Fruit fly (Drosophila melanogaster) whole organism, embryonic: ENCODE measurements around the gene CG2129.

Experiments used
- Awh ChIP-seq: fragments of 200-800 bp; sonication (Bioruptor generic); IDR thresholded peaks from 2 replicates; pipeline ENCODE4, ENCODE4 v1.3.6; 2022; ENCODE audit warnings: missing biosample characterization, missing genetic modification characterization
- B-H1 ChIP-seq: fragments of 200-800 bp; sonication (Bioruptor generic); IDR thresholded peaks from 3 replicates; pipeline ENCODE4 v1.3.6; 2022; ENCODE audit warnings: missing biosample characterization, missing genetic modification characterization
- Blimp-1 ChIP-seq: fragments of 200-800 bp; sonication (Bioruptor generic); optimal IDR thresholded peaks from 3 replicates; lab custom pipeline; 2018; ENCODE audit warnings: missing biosample characterization, missing genetic modification characterization, mild to moderate bottlenecking, moderate library complexity, missing genetic modification reagents
- CG12104 ChIP-seq: fragments of 200-800 bp; sonication (Bioruptor generic); optimal IDR thresholded peaks from 3 replicates; lab custom pipeline; 2016; ENCODE audit warnings: missing biosample characterization, missing genetic modification characterization
- CG13296 ChIP-seq: fragments of 200-800 bp; sonication (Bioruptor generic); optimal IDR thresholded peaks from 3 replicates; lab custom pipeline; 2018; ENCODE audit warnings: missing biosample characterization, mild to moderate bottlenecking, missing genetic modification characterization
- CG13894 ChIP-seq: fragments of 200-800 bp; sonication (Bioruptor generic); optimal IDR thresholded peaks from 3 replicates; lab custom pipeline; 2018; ENCODE audit warnings: missing biosample characterization, mild to moderate bottlenecking, missing genetic modification characterization, moderate library complexity
- CG15011 ChIP-seq: fragments of 200-800 bp; sonication (Bioruptor generic); optimal IDR thresholded peaks from 3 replicates; lab custom pipeline; 2018; ENCODE audit warnings: missing biosample characterization, mild to moderate bottlenecking, missing genetic modification characterization
- CG18262 ChIP-seq: fragments of 200-800 bp; optimal IDR thresholded peaks from 3 replicates; lab custom pipeline; 2019; ENCODE audit warnings: missing biosample characterization, mild to moderate bottlenecking, missing genetic modification characterization, moderate library complexity
- CG1832 ChIP-seq: fragments of 200-800 bp; sonication (Bioruptor generic); optimal IDR thresholded peaks from 2 replicates; lab custom pipeline; 2017; ENCODE audit warnings: missing biosample characterization, mild to moderate bottlenecking, missing genetic modification characterization, inconsistent platforms
- CG2116 ChIP-seq: fragments of 200-800 bp; sonication (Bioruptor generic); optimal IDR thresholded peaks from 3 replicates; lab custom pipeline; 2018; ENCODE audit warnings: missing biosample characterization, mild to moderate bottlenecking, missing genetic modification characterization
- CG3847 ChIP-seq: fragments of 200-800 bp; sonication (Bioruptor generic); IDR thresholded peaks from 2 replicates; pipeline ENCODE4 v1.3.6; 2022; ENCODE audit warnings: missing biosample characterization, missing genetic modification characterization
- CG6175 ChIP-seq: fragments of 200-800 bp; sonication (Bioruptor generic); IDR thresholded peaks from 3 replicates; pipeline ENCODE4 v1.3.6; 2022; ENCODE audit warnings: missing biosample characterization, missing genetic modification characterization
- CG6813 ChIP-seq: fragments of 200-800 bp; sonication (Bioruptor generic); optimal IDR thresholded peaks from 2 replicates; lab custom pipeline; 2017; ENCODE audit warnings: missing biosample characterization, missing genetic modification characterization, mild to moderate bottlenecking, moderate library complexity, missing genetic modification reagents
- CG8290 ChIP-seq, 3 experiments: fragments of 200-800 bp; sonication (Bioruptor generic); optimal IDR thresholded peaks; 2 replicates each; lab custom pipeline; 2016 to 2019; ENCODE audit warnings: missing biosample characterization in 3 of 3, missing genetic modification characterization in 3 of 3, mild to moderate bottlenecking in 2 of 3, moderate library complexity in 1 of 3
- Camta ChIP-seq: fragments of 200-800 bp; sonication (Bioruptor generic); optimal IDR thresholded peaks from 2 replicates; lab custom pipeline; 2016; ENCODE audit warnings: missing biosample characterization, missing genetic modification characterization
- Dbx ChIP-seq: fragments of 200-800 bp; sonication (Bioruptor generic); IDR thresholded peaks from 3 replicates; pipeline ENCODE4 v1.3.6; 2022; ENCODE audit warnings: missing biosample characterization, missing genetic modification characterization
- Eip74EF ChIP-seq, 2 experiments: fragments of 200-800 bp in 1 of 2; fragments of >200 bp in 1 of 2; sonication (Bioruptor generic) in 1 of 2; optimal IDR thresholded peaks; 2 replicates each; lab custom pipeline; 2017 to 2019; ENCODE audit warnings: missing biosample characterization in 2 of 2, missing genetic modification characterization in 2 of 2, mild to moderate bottlenecking in 1 of 2, moderate library complexity in 1 of 2
- Fer1 ChIP-seq: fragments of 200-800 bp; sonication (Bioruptor generic); optimal IDR thresholded peaks from 2 replicates; lab custom pipeline; 2017; ENCODE audit warnings: missing biosample characterization, mild to moderate bottlenecking, missing genetic modification characterization
- HLH54F ChIP-seq: fragments of 200-800 bp; sonication (Bioruptor generic); optimal IDR thresholded peaks from 3 replicates; lab custom pipeline; 2016; ENCODE audit warnings: missing biosample characterization, missing genetic modification characterization
- Lpt ChIP-seq: fragments of >200 bp; optimal IDR thresholded peaks from 2 replicates; lab custom pipeline; 2018; ENCODE audit warnings: missing biosample characterization, missing genetic modification characterization
- MESR4 ChIP-seq: fragments of 200-800 bp; sonication (Bioruptor generic); optimal IDR thresholded peaks from 2 replicates; lab custom pipeline; 2018; ENCODE audit warnings: missing biosample characterization, mild to moderate bottlenecking, missing genetic modification characterization, moderate library complexity
- abd-A ChIP-seq: fragments of 200-800 bp; sonication (Bioruptor generic); optimal IDR thresholded peaks from 3 replicates; lab custom pipeline; 2019; ENCODE audit warnings: missing biosample characterization, mild to moderate bottlenecking, missing genetic modification characterization, moderate library complexity
- caup ChIP-seq: fragments of 200-800 bp; sonication (Bioruptor generic); optimal IDR thresholded peaks from 3 replicates; lab custom pipeline; 2017; ENCODE audit warnings: missing biosample characterization, mild to moderate bottlenecking, missing genetic modification characterization, moderate library complexity; ENCODE audit not compliant: severe bottlenecking
- chif ChIP-seq, 2 experiments: fragments of 200-800 bp; sonication (Bioruptor generic); optimal IDR thresholded peaks; 3 replicates each; lab custom pipeline; 2016; ENCODE audit warnings: missing biosample characterization in 2 of 2, missing genetic modification characterization in 2 of 2
- ems ChIP-seq: fragments of 200-800 bp; sonication (Bioruptor generic); optimal IDR thresholded peaks from 3 replicates; lab custom pipeline; 2016; ENCODE audit warnings: missing biosample characterization, missing genetic modification characterization
- ftz-f1 ChIP-seq: fragments of 200-800 bp; sonication (Bioruptor generic); optimal IDR thresholded peaks from 2 replicates; lab custom pipeline; 2016; ENCODE audit warnings: missing biosample characterization, missing genetic modification characterization
- fu2 ChIP-seq: fragments of 200-800 bp; sonication (Bioruptor generic); optimal IDR thresholded peaks from 2 replicates; lab custom pipeline; 2016; ENCODE audit warnings: missing biosample characterization, missing genetic modification characterization
- gce ChIP-seq: fragments of 200-800 bp; sonication (Bioruptor generic); IDR thresholded peaks from 3 replicates; pipeline ENCODE4 v1.3.6; 2022; ENCODE audit warnings: missing biosample characterization, missing genetic modification characterization
- grau ChIP-seq: fragments of 200-800 bp; optimal IDR thresholded peaks from 3 replicates; lab custom pipeline; 2019; ENCODE audit warnings: missing biosample characterization, mild to moderate bottlenecking, missing genetic modification characterization, moderate library complexity
- ken ChIP-seq: fragments of 200-800 bp; sonication (Bioruptor generic); IDR thresholded peaks from 3 replicates; pipeline ENCODE4 v1.3.6; 2022; ENCODE audit warnings: missing biosample characterization, missing genetic modification characterization
- knrl ChIP-seq: fragments of 200-800 bp; sonication (Bioruptor generic); IDR thresholded peaks from 3 replicates; pipeline ENCODE4 v1.3.6; 2022; ENCODE audit warnings: missing biosample characterization, missing genetic modification characterization; ENCODE audit not compliant: partially characterized antibody
- lab ChIP-seq: fragments of 200-800 bp; sonication (Bioruptor generic); optimal IDR thresholded peaks from 3 replicates; lab custom pipeline; 2017; ENCODE audit warnings: missing biosample characterization, missing genetic modification characterization, mild to moderate bottlenecking, moderate library complexity, missing genetic modification reagents
- lmd ChIP-seq: fragments of 200-800 bp; sonication (Bioruptor generic); IDR thresholded peaks from 2 replicates; pipeline ENCODE4 v1.3.6; 2022; ENCODE audit warnings: missing biosample characterization, missing genetic modification characterization
- lov ChIP-seq, 2 experiments: fragments of 200-800 bp in 1 of 2; fragments of >200 bp in 1 of 2; sonication (Bioruptor generic) in 1 of 2; IDR thresholded peaks in 1 of 2; optimal IDR thresholded peaks in 1 of 2; 2 replicates in 1 of 2; 3 replicates in 1 of 2; pipeline versions ENCODE4 v1.3.6 to Lab custom; 2017 to 2022; ENCODE audit warnings: missing biosample characterization in 1 of 2, missing genetic modification characterization in 1 of 2
- mirr ChIP-seq: fragments of 200-800 bp; sonication (Bioruptor generic); optimal IDR thresholded peaks from 3 replicates; lab custom pipeline; 2018; ENCODE audit warnings: missing biosample characterization, mild to moderate bottlenecking, missing genetic modification characterization
- nmo ChIP-seq: fragments of 200-800 bp; sonication (Bioruptor generic); optimal IDR thresholded peaks from 2 replicates; lab custom pipeline; 2018; ENCODE audit warnings: missing biosample characterization, mild to moderate bottlenecking, missing genetic modification characterization, moderate library complexity
- oc ChIP-seq: fragments of 200-800 bp; sonication (Bioruptor generic); optimal IDR thresholded peaks from 2 replicates; lab custom pipeline; 2018; ENCODE audit warnings: missing biosample characterization, mild to moderate bottlenecking, missing genetic modification characterization, moderate library complexity
- odd ChIP-seq: fragments of 200-800 bp; sonication (Bioruptor generic); optimal IDR thresholded peaks from 2 replicates; lab custom pipeline; 2017; ENCODE audit warnings: missing biosample characterization, mild to moderate bottlenecking, missing genetic modification characterization
- pan ChIP-seq, 4 experiments: fragments of >200 bp in 3 of 4; fragments of 200-800 bp in 1 of 4; sonication (Bioruptor generic) in 1 of 4; optimal IDR thresholded peaks in 3 of 4; IDR thresholded peaks in 1 of 4; 2 replicates each; pipeline versions ENCODE4 v1.3.6 to Lab custom; 2017 to 2022; ENCODE audit warnings: missing biosample characterization in 2 of 4, missing genetic modification characterization in 2 of 4, mixed read lengths in 1 of 4
- pfk ChIP-seq: fragments of 200-800 bp; sonication (Bioruptor generic); optimal IDR thresholded peaks from 2 replicates; lab custom pipeline; 2018; ENCODE audit warnings: missing biosample characterization, mild to moderate bottlenecking, missing genetic modification characterization, moderate library complexity
- phol ChIP-seq: fragments of 200-800 bp; sonication (Bioruptor generic); optimal IDR thresholded peaks from 3 replicates; lab custom pipeline; 2018; ENCODE audit warnings: missing biosample characterization, mild to moderate bottlenecking, missing genetic modification characterization, moderate library complexity
- schlank ChIP-seq: fragments of 200-800 bp; sonication (Bioruptor generic); optimal IDR thresholded peaks from 2 replicates; lab custom pipeline; 2018; ENCODE audit warnings: missing biosample characterization, mild to moderate bottlenecking, missing genetic modification characterization
- sim ChIP-seq: fragments of 200-800 bp; sonication (Bioruptor generic); IDR thresholded peaks from 2 replicates; pipeline ENCODE4 v1.3.6; 2022; ENCODE audit warnings: missing biosample characterization, missing genetic modification characterization
- stc ChIP-seq: fragments of 200-800 bp; sonication (Bioruptor generic); IDR thresholded peaks from 2 replicates; pipeline ENCODE4 v1.3.6; 2022; ENCODE audit warnings: missing biosample characterization, missing genetic modification characterization
- tap ChIP-seq: fragments of 200-800 bp; optimal IDR thresholded peaks from 3 replicates; lab custom pipeline; 2019; ENCODE audit warnings: missing biosample characterization, mild to moderate bottlenecking, missing genetic modification characterization, moderate library complexity
- tx ChIP-seq: fragments of 200-800 bp; sonication (Bioruptor generic); optimal IDR thresholded peaks from 2 replicates; lab custom pipeline; 2016; ENCODE audit warnings: missing biosample characterization, missing genetic modification characterization

The CG2129 gene

dm6 chrX:8114476-8115342, 30.9 kb upstream of the CG2129 start (continued):
- TF ChIP-seq CG13296 (GFP tag; lab: Kevin White, UChicago) (peak; percentile 78), Fer1 (peak; percentile 81), stc (GFP tag; lab: Robert Waterston, UW) (peak; percentile 67), Blimp-1 (GFP tag; lab: Kevin White, UChicago) (peak; percentile 42), MESR4 (GFP tag; lab: Kevin White, UChicago) (no peak), CG18262 (peak; percentile 55), Awh (GFP tag; lab: Robert Waterston, UW) (no peak), Lpt (GFP tag; lab: Kevin White, UChicago) (no peak), CG1832 (GFP tag; lab: Kevin White, UChicago) (no peak), ftz-f1 (GFP tag; lab: Kevin White, UChicago) (peak; percentile 65), gce (GFP tag; lab: Robert Waterston, UW) (peak; percentile 53; the same call in 1 of the 3 replicates), CG12104 (GFP tag; lab: Kevin White, UChicago) (peak; percentile 42), CG6813 (GFP tag; lab: Kevin White, UChicago) (peak; percentile 48), HLH54F (GFP tag; lab: Kevin White, UChicago) (peak; percentile 33), CG2116 (peak; percentile 59), Camta (peak; percentile 11), pan (optimal IDR thresholded peaks at IDR 0.05; lab: Kevin White, UChicago) (no peak), pan (GFP tag; optimal IDR thresholded peaks at IDR 0.05 in 1 of 2, IDR thresholded peaks at IDR 0.05 in 1 of 2) (peak in 1 of 2 experiments; percentile 73), pfk (GFP tag; lab: Kevin White, UChicago) (no peak), chif (GFP tag; optimal IDR thresholded peaks at IDR 0.05; lab: Kevin White, UChicago) (peak; percentile 28 to 32), Dbx (peak; percentile 55; the same call in 1 of the 3 replicates), mirr (GFP tag; lab: Kevin White, UChicago) (peak; percentile 29), odd (GFP tag; lab: Kevin White, UChicago) (peak; percentile 66), grau (tag; lab: Kevin White, UChicago) (peak; percentile 79), B-H1 (GFP tag; lab: Robert Waterston, UW) (peak; percentile 36; the same call in 2 of the 3 replicates), CG15011 (peak; percentile 62), CG8290 (GFP tag; optimal IDR thresholded peaks at IDR 0.05; lab: Kevin White, UChicago) (no peak), CG8290 (tag; optimal IDR thresholded peaks at IDR 0.05; lab: Kevin White, UChicago) (peak in 1 of 2 experiments; percentile 59), abd-A (tag; lab: Kevin White, UChicago) (no peak), ken (no peak), lov (optimal IDR thresholded peaks at IDR 0.05; lab: Kevin White, UChicago) (no peak), lov (GFP tag; IDR thresholded peaks at IDR 0.05; lab: Robert Waterston, UW) (no peak), ems (peak; percentile 63), CG6175 (GFP tag; lab: Robert Waterston, UW) (no peak), caup (peak; percentile 67), oc (tag; lab: Kevin White, UChicago) (peak; percentile 6), tx (peak; percentile 26), lmd (GFP tag; lab: Robert Waterston, UW) (peak; percentile 67), tap (peak; percentile 67), fu2 (GFP tag; lab: Kevin White, UChicago) (peak; percentile 33), schlank (tag; lab: Kevin White, UChicago) (peak; percentile 69), phol (tag; lab: Kevin White, UChicago) (peak; percentile 55), nmo (GFP tag; lab: Kevin White, UChicago) (peak; percentile 60), lab (GFP tag; lab: Kevin White, UChicago) (peak; percentile 85), CG3847 (peak; percentile 41), sim (GFP tag; lab: Robert Waterston, UW) (0 out of 2 replicates have a peak, but pooled peaks have one; percentile 23), Eip74EF (GFP tag; optimal IDR thresholded peaks at IDR 0.05; lab: Kevin White, UChicago) (peak in 1 of 2 experiments; percentile 19), CG13894 (tag; lab: Kevin White, UChicago) (peak; percentile 64), knrl (GFP tag; lab: Robert Waterston, UW) (no peak)
